Fruit fly (Drosophila melanogaster) whole organism, adult: ENCODE results near the gene CG42538.

Experiments
- CG11617 ChIP-seq: fragments of 200-800 bp; sonication (Bioruptor generic); optimal IDR thresholded peaks from 2 replicates; lab custom pipeline; 2017; ENCODE audit warnings: mild to moderate bottlenecking, missing biosample characterization, missing genetic modification reagents, missing genetic modification characterization
- CG12768 ChIP-seq: fragments of 200-800 bp; sonication (Bioruptor generic); optimal IDR thresholded peaks from 2 replicates; lab custom pipeline; 2017; ENCODE audit warnings: missing biosample characterization, missing genetic modification characterization, mild to moderate bottlenecking, moderate library complexity, missing genetic modification reagents
- CG5204 ChIP-seq: fragments of 200-800 bp; sonication (Bioruptor generic); optimal IDR thresholded peaks from 2 replicates; lab custom pipeline; 2016; ENCODE audit warnings: missing biosample characterization, missing genetic modification characterization
- CG7045 ChIP-seq: fragments of 200-800 bp; sonication (Bioruptor generic); optimal IDR thresholded peaks from 2 replicates; lab custom pipeline; 2017; ENCODE audit warnings: missing biosample characterization, mild to moderate bottlenecking, missing genetic modification characterization
- Mnt ChIP-seq: fragments of 200-800 bp; sonication (Bioruptor generic); optimal IDR thresholded peaks from 2 replicates; lab custom pipeline; 2016; ENCODE audit warnings: missing biosample characterization, mild to moderate bottlenecking, missing genetic modification characterization
- bab1 ChIP-seq: fragments of 200-800 bp; sonication (Bioruptor generic); optimal IDR thresholded peaks from 3 replicates; lab custom pipeline; 2019; ENCODE audit warnings: missing biosample characterization, mild to moderate bottlenecking, missing genetic modification characterization, moderate library complexity
- cic ChIP-seq: fragments of 200-800 bp; sonication (Bioruptor generic); optimal IDR thresholded peaks from 2 replicates; lab custom pipeline; 2017; ENCODE audit warnings: missing biosample characterization, mild to moderate bottlenecking, missing genetic modification characterization, moderate library complexity
- cnc ChIP-seq, 2 experiments: fragments of >200 bp; optimal IDR thresholded peaks; 2 replicates each; lab custom pipeline; 2017
- kay ChIP-seq: fragments of 200-800 bp; sonication (Bioruptor generic); peaks from one replicate; lab custom pipeline; 2016; ENCODE audit warnings: missing biosample characterization, missing genetic modification characterization, borderline replicate concordance
- pad ChIP-seq: fragments of 200-800 bp; sonication (Bioruptor generic); optimal IDR thresholded peaks from 3 replicates; lab custom pipeline; 2017; ENCODE audit warnings: missing biosample characterization, missing genetic modification characterization, mild to moderate bottlenecking, moderate library complexity, missing genetic modification reagents
- tj ChIP-seq: fragments of 200-800 bp; sonication (Bioruptor generic); optimal IDR thresholded peaks from 3 replicates; lab custom pipeline; 2017; ENCODE audit warnings: missing biosample characterization, mild to moderate bottlenecking, missing genetic modification characterization, moderate library complexity
- toe ChIP-seq: fragments of 200-800 bp; sonication (Bioruptor generic); optimal IDR thresholded peaks from 2 replicates; lab custom pipeline; 2016; ENCODE audit warnings: missing biosample characterization, missing genetic modification characterization

DNA sequence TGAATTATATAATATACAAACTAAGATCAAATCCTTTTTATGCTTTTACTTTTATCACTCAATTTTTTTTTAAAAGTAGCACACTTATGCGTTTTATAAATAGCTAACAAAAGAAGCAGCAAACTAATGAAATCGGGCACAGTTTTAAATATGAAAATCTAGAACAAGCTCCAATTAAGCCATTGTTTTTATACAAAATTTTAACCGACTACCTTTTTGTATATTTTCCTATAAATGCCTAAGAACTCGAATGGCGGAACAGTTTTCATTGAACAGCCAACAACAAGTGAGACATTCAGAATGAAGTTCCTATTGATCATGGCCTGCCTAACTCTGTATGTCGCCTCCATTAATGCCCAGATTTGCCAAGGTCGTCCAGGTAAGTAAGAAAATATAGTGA, at the start of gene CG42538:
- no peak for TF ChIP-seq CG5204 (GFP tag; lab: Kevin White, UChicago)
- TF ChIP-seq pad = no peak
- no peak for TF ChIP-seq CG7045
- TF ChIP-seq Mnt = no peak
- no peak for TF ChIP-seq CG11617 (GFP tag; lab: Kevin White, UChicago)
- no peak for TF ChIP-seq cnc (optimal IDR thresholded peaks at IDR 0.05; lab: Kevin White, UChicago)
- TF ChIP-seq bab1 (GFP tag; lab: Kevin White, UChicago) = no peak
- no peak for TF ChIP-seq toe (GFP tag; lab: Kevin White, UChicago)
- no peak for TF ChIP-seq cic
- no peak for TF ChIP-seq kay (GFP tag; lab: Kevin White, UChicago)
- no peak for TF ChIP-seq tj (GFP tag; lab: Kevin White, UChicago)
- TF ChIP-seq CG12768 = no peak
